Fruit fly (Drosophila melanogaster): Measurements from ENCODE around the gene mRpS6.

Gene mRpS6

dm6 chr3L:4353657-4354075, 10.7 kb upstream of the mRpS6 start (continued):
- TF ChIP-seq CG9437 (GFP tag; optimal IDR thresholded peaks at IDR 0.05) (peak; percentile 37), CG12391 (tag; optimal IDR thresholded peaks at IDR 0.05) (peak; percentile 12), CG17186 (GFP tag; optimal IDR thresholded peaks at IDR 0.05) (no peak), CG9817 (tag; optimal IDR thresholded peaks at IDR 0.05) (peak; percentile 38), CG7987 (GFP tag; optimal IDR thresholded peaks at IDR 0.05) (peak; percentile 60), sqz (GFP tag; optimal IDR thresholded peaks at IDR 0.05) (peak; percentile 53), Doc3 (GFP tag; IDR thresholded peaks at IDR 0.05; ENCODE audit: partially characterized antibody) (no peak), CG14441 (GFP tag; IDR thresholded peaks at IDR 0.05) (0 out of 2 replicates have a peak, but pooled peaks have one; percentile 24), CG12769 (tag; optimal IDR thresholded peaks at IDR 0.05) (peak; percentile 30), CG30403 (GFP tag; optimal IDR thresholded peaks at IDR 0.05) (peak; percentile 39), Sox100B (GFP tag; optimal IDR thresholded peaks at IDR 0.05) (peak; percentile 46), oc (tag; optimal IDR thresholded peaks at IDR 0.05) (peak; percentile 59), CG4404 (GFP tag; IDR thresholded peaks at IDR 0.05) (no peak), CG7357 (GFP tag; IDR thresholded peaks at IDR 0.05) (0 out of 3 replicates have a peak, but pooled peaks have one; percentile 11), Fer3 (tag; optimal IDR thresholded peaks at IDR 0.05) (peak; percentile 28), lmd (GFP tag; IDR thresholded peaks at IDR 0.05) (peak; percentile 40), gem (tag; optimal IDR thresholded peaks at IDR 0.05) (peak; percentile 69), CG1603 (tag; optimal IDR thresholded peaks at IDR 0.05) (peak; percentile 39), Blimp-1 (GFP tag; optimal IDR thresholded peaks at IDR 0.05) (peak; percentile 22), CoRest (tag; optimal IDR thresholded peaks at IDR 0.05) (peak; percentile 44), CG1233 (GFP tag; optimal IDR thresholded peaks at IDR 0.05) (peak; percentile 37), Gug (GFP tag; IDR thresholded peaks at IDR 0.05) (peak; percentile 51; the same call in 2 of the 4 replicates), CG8290 (GFP tag; optimal IDR thresholded peaks at IDR 0.05) (no peak), CG8290 (tag; optimal IDR thresholded peaks at IDR 0.05) (peak in 1 of 2 experiments; percentile 77), unpg (GFP tag; optimal IDR thresholded peaks at IDR 0.05) (peak; percentile 17), gt (GFP tag; IDR thresholded peaks at IDR 0.05) (no peak), zfh2 (GFP tag; optimal IDR thresholded peaks at IDR 0.05) (peak; percentile 51), bsh (GFP tag; optimal IDR thresholded peaks at IDR 0.05) (peak in 1 of 2 experiments; percentile 8), CG32772 (GFP tag; IDR thresholded peaks at IDR 0.05) (0 out of 2 replicates have a peak, but pooled peaks have one; percentile 10), nmo (GFP tag; optimal IDR thresholded peaks at IDR 0.05) (peak; percentile 7), CG15011 (GFP tag; optimal IDR thresholded peaks at IDR 0.05) (no peak), Xrp1 (GFP tag; IDR thresholded peaks at IDR 0.05) (peak; percentile 52; the same call in 1 of the 2 replicates), wdn (GFP tag; IDR thresholded peaks at IDR 0.05) (peak; percentile 57), CG18599 (GFP tag; optimal IDR thresholded peaks at IDR 0.05) (peak; percentile 65), CG34376 (GFP tag; optimal IDR thresholded peaks at IDR 0.05) (no peak), Spps (tag; optimal IDR thresholded peaks at IDR 0.05) (no peak), CG4820 (GFP tag; optimal IDR thresholded peaks at IDR 0.05) (no peak), H2.0 (GFP tag; IDR thresholded peaks at IDR 0.05) (no peak), Bteb2 (GFP tag; optimal IDR thresholded peaks at IDR 0.05) (peak; percentile 19), CG2120 (GFP tag; optimal IDR thresholded peaks at IDR 0.05) (peak; percentile 60), CG18011 (GFP tag; optimal IDR thresholded peaks at IDR 0.05) (no peak), CG3281 (GFP tag; optimal IDR thresholded peaks at IDR 0.05) (peak; percentile 30), stc (GFP tag; IDR thresholded peaks at IDR 0.05) (no peak), B-H1 (GFP tag; IDR thresholded peaks at IDR 0.05) (peak; percentile 21; the same call in 1 of the 3 replicates), CG3065 (GFP tag; optimal IDR thresholded peaks at IDR 0.05) (no peak), abd-A (tag; optimal IDR thresholded peaks at IDR 0.05) (peak; percentile 63), sug (tag; optimal IDR thresholded peaks at IDR 0.05) (peak; percentile 7), lov (optimal IDR thresholded peaks at IDR 0.05) (no peak), lov (GFP tag; IDR thresholded peaks at IDR 0.05) (0 out of 3 replicates have a peak, but pooled peaks have one; percentile 8), da (GFP tag; optimal IDR thresholded peaks at IDR 0.05) (no peak)
